Fruit fly (Drosophila melanogaster): ENCODE data around the gene CG7031.

The CG7031 gene

DNA sequence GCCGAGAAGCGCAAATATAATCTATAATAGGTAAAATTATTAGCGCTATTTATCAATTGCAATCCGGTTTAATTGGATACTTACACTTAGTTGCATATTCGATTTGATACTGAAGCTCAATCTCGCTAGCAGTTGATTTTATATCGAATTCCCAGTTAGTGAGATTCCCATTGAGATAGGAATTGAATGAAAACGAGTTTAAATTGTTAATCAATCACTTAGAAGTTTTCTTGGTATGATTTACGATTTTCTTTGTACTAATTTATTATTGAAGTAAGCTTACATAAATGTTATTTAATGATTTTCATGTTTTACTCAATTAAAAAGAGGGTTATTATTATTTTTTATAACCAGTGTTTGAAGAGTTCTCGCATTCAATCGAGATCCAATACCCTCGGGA is 34.5 kb upstream of the CG7031 start, which contains the start of gene CG43092:
CG43092 (minus strand) TSS at position 101 of the 400 bp plus-strand sequence.
- TF ChIP-seq CG10348 (GFP tag; IDR thresholded peaks at IDR 0.05): no peak
- no peak for TF ChIP-seq Ets98B (GFP tag; IDR thresholded peaks at IDR 0.05)
- TF ChIP-seq Snoo (tag; optimal IDR thresholded peaks at IDR 0.05): no peak
- TF ChIP-seq CG15710 (tag; optimal IDR thresholded peaks at IDR 0.05): no peak
- no peak for TF ChIP-seq rn (GFP tag; IDR thresholded peaks at IDR 0.05)
- no peak for TF ChIP-seq CG17806 (tag; optimal IDR thresholded peaks at IDR 0.05)
- no peak for TF ChIP-seq CG14655 (GFP tag; optimal IDR thresholded peaks at IDR 0.05)
- no peak for TF ChIP-seq CG34367 (tag; optimal IDR thresholded peaks at IDR 0.05)
- TF ChIP-seq CG4496 (GFP tag; IDR thresholded peaks at IDR 0.05): no peak
- no peak for TF ChIP-seq Pif1A (GFP tag; optimal IDR thresholded peaks at IDR 0.05)
- TF ChIP-seq CG8301 (tag; optimal IDR thresholded peaks at IDR 0.05): no peak
- TF ChIP-seq gl (tag; optimal IDR thresholded peaks at IDR 0.05): no peak
- no peak for TF ChIP-seq EcR (GFP tag; optimal IDR thresholded peaks at IDR 0.05)
- TF ChIP-seq Pif1B (GFP tag; optimal IDR thresholded peaks at IDR 0.05): no peak
- no peak for TF ChIP-seq CG12605 (GFP tag; IDR thresholded peaks at IDR 0.05)
- TF ChIP-seq CG8159 (tag; optimal IDR thresholded peaks at IDR 0.05): no peak
- TF ChIP-seq D1 (tag; optimal IDR thresholded peaks at IDR 0.05): no peak
- no peak for TF ChIP-seq CG32121 (GFP tag; IDR thresholded peaks at IDR 0.05)
- TF ChIP-seq CG13204 (GFP tag; optimal IDR thresholded peaks at IDR 0.05): no peak
- TF ChIP-seq CG9948 (tag; optimal IDR thresholded peaks at IDR 0.05): no peak

DNA sequence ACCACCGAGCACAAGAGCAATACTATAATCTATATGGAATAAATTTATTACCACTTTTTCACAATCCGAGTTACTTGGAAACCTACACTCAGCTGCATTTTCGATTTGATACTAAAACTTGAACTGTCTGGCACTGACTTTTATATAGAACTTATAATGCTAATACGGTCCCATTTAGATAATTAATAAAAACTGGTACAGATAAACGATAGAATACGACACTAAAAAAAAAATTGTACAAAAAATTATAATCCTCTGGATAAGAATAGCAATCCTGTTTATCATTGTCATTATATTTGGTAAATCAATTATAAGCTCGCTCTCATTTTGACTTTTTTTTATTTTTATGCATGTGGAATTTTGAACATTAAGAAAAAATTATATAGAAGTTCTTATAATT is 33.9 kb upstream of the CG7031 start, which contains the start of gene CG43093:
CG43093 (minus strand) TSS at position 101 of the 400 bp plus-strand sequence.
- TF ChIP-seq Pif1B (GFP tag; optimal IDR thresholded peaks at IDR 0.05): no peak
- TF ChIP-seq Snoo (tag; optimal IDR thresholded peaks at IDR 0.05): no peak
- no peak for TF ChIP-seq CG34367 (tag; optimal IDR thresholded peaks at IDR 0.05)
- no peak for TF ChIP-seq CG15710 (tag; optimal IDR thresholded peaks at IDR 0.05)

DNA sequence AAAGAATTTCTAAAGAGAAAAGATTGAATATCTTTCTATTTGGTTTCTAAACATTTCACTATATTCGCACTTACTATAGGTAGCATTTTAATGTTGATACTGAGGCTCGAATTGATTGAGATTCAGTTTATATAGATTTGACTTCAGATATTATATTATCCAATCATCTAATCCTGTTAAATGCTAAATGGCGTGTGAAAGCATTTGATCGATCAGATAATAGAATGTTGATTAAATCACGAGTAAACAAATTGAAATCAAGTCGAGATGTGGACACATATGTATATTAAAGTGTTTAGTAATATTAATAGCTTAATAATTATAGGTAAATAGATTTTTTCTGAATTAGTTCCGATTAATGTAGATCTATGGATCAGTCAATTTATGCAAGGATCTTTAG is 33.2 kb upstream of the CG7031 start, which contains the start of gene CG43094:
CG43094 (minus strand) TSS at position 101 of the 400 bp plus-strand sequence.
- TF ChIP-seq CG8301 (tag; optimal IDR thresholded peaks at IDR 0.05) (no peak), Pif1B (GFP tag; optimal IDR thresholded peaks at IDR 0.05) (no peak)

DNA sequence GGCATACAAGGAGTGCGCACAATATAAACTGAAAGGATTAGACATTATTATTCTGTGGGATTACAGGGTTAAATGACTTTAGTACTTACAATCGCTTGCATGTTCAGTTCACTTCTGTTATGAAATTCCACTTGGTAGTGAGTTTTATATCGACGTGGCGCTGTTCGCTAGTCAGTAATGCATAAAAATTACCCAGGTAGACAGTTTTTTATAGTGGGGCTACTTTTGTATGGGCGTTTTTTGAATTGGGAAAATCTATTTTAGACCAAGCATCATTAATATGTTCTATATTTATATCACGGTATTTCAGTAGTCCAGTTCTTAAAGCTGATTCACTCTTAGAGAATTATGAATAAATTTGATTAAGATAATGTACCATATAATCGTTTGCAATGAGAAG is 32.4 kb upstream of the CG7031 start, which contains the start of gene CG43095:
CG43095 (minus strand) TSS at position 101 of the 400 bp plus-strand sequence.
- TF ChIP-seq CG17806 (tag; optimal IDR thresholded peaks at IDR 0.05): no peak
- no peak for TF ChIP-seq Pif1B (GFP tag; optimal IDR thresholded peaks at IDR 0.05)
- TF ChIP-seq CG8301 (tag; optimal IDR thresholded peaks at IDR 0.05): no peak
- no peak for TF ChIP-seq fd96Ca (GFP tag; IDR thresholded peaks at IDR 0.05)
- no peak for TF ChIP-seq gl (tag; optimal IDR thresholded peaks at IDR 0.05)

DNA sequence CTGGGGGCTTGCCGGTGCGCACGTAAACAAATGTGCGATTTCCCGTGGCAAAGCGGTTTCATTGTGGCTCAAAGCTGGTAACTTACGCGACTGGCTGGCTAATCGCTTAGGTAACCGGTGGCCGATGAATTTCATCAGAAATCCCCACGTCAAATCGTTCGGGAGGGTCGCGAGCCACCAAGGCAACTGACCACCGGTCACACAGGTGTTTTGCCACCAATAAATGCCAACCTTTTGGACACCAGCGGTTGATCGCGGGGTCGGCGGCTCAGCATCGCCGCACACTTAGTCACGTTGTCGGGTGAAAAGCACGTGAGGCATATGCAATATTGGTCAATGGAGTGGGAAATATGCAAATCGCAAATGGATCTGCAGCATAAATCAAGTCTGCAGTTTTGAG is 27.6 kb upstream of the CG7031 start:
- no peak for TF ChIP-seq Snoo (tag; optimal IDR thresholded peaks at IDR 0.05)
- TF ChIP-seq Ets98B (GFP tag; IDR thresholded peaks at IDR 0.05): no peak
- TF ChIP-seq CG34367 (tag; optimal IDR thresholded peaks at IDR 0.05): no peak

DNA sequence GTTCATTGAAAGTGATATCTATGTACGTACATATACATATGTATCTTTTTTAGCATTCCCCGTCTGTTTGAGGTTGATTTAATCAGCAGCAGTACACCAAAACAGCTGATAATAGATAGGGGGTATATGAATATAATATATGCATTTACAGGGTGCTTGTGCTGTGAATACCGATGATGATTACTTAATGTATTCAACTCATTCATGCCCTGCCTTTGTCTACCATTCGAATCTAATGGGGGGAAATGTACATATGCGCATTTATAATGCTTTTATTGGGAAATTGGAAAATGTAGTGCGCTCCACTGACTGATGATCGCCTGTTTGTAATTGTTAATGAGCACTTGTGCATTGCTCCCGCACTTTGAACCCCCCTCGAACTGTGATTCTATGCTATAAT is 24.0 kb upstream of the CG7031 start:
- TF ChIP-seq rn (GFP tag; IDR thresholded peaks at IDR 0.05): no peak
- 0 out of 2 replicates have a peak, but pooled peaks have one; percentile 20 for TF ChIP-seq CG32121 (GFP tag; IDR thresholded peaks at IDR 0.05)
- peak; percentile 34; the same call in 1 of the 3 replicates for TF ChIP-seq CG4496 (GFP tag; IDR thresholded peaks at IDR 0.05)

DNA sequence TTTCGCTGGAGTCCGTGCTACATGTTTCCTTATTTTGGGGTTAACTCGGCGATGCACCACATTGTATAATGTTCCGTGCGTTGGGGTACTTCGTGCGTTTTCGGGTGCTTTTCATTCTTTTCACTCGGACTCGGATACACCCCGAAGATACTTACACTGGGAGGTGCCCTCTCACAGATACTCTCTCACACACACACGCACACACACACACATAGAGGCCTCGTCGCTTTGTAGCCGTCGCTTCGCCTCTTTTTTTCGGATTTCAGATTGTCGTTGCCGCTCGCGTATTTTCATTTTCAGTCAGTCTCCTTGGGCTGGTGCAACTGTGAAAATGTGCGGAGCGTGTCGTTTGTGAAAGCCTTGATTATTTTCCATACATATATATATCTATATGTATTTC is 22.7 kb upstream of the CG7031 start:
- TF ChIP-seq CG34367 (tag; optimal IDR thresholded peaks at IDR 0.05): no peak
- no peak for TF ChIP-seq D1 (tag; optimal IDR thresholded peaks at IDR 0.05)
- no peak for TF ChIP-seq gl (tag; optimal IDR thresholded peaks at IDR 0.05)
- TF ChIP-seq fd96Ca (GFP tag; IDR thresholded peaks at IDR 0.05): peak; percentile 95
- TF ChIP-seq rn (GFP tag; IDR thresholded peaks at IDR 0.05): no peak
- TF ChIP-seq CG12605 (GFP tag; IDR thresholded peaks at IDR 0.05): peak; percentile 74
- peak; percentile 57 for TF ChIP-seq Pif1A (GFP tag; optimal IDR thresholded peaks at IDR 0.05)
- peak; percentile 96 for TF ChIP-seq Ets98B (GFP tag; IDR thresholded peaks at IDR 0.05)
- TF ChIP-seq CG9948 (tag; optimal IDR thresholded peaks at IDR 0.05): no peak
- TF ChIP-seq CG14655 (GFP tag; optimal IDR thresholded peaks at IDR 0.05): peak; percentile 28
- TF ChIP-seq Pif1B (GFP tag; optimal IDR thresholded peaks at IDR 0.05): peak; percentile 54
- no peak for TF ChIP-seq CG17806 (tag; optimal IDR thresholded peaks at IDR 0.05)
- TF ChIP-seq CG8159 (tag; optimal IDR thresholded peaks at IDR 0.05): no peak
- peak; percentile 32 for TF ChIP-seq CG13204 (GFP tag; optimal IDR thresholded peaks at IDR 0.05)
- peak; percentile 95 for TF ChIP-seq CG32121 (GFP tag; IDR thresholded peaks at IDR 0.05)
- TF ChIP-seq CG10348 (GFP tag; IDR thresholded peaks at IDR 0.05): no peak
- no peak for TF ChIP-seq Snoo (tag; optimal IDR thresholded peaks at IDR 0.05)
- peak; percentile 16 for TF ChIP-seq CG15710 (tag; optimal IDR thresholded peaks at IDR 0.05)
- TF ChIP-seq CG8301 (tag; optimal IDR thresholded peaks at IDR 0.05): no peak
- TF ChIP-seq CG4496 (GFP tag; IDR thresholded peaks at IDR 0.05): peak; percentile 82
- peak; percentile 28 for TF ChIP-seq EcR (GFP tag; optimal IDR thresholded peaks at IDR 0.05)

All from whole organism, pupa.